Fruit fly (Drosophila melanogaster) whole organism: Measurements from ENCODE around the gene Rab8.

ENCODE experiments used
- CG8478 ChIP-seq: fragments of >200 bp; optimal IDR thresholded peaks from 2 replicates; lab custom pipeline; 2018; ENCODE audit warnings: inconsistent platforms
- Dll ChIP-seq: fragments of >200 bp; optimal IDR thresholded peaks from 2 replicates; lab custom pipeline; 2017
- EcR ChIP-seq, 2 experiments: fragments of >200 bp; optimal IDR thresholded peaks; 2 replicates each; lab custom pipeline; 2017; ENCODE audit warnings: missing biosample characterization in 2 of 2, missing genetic modification characterization in 2 of 2, missing genetic modification reagents in 2 of 2
- pan ChIP-seq: fragments of >200 bp; optimal IDR thresholded peaks from 2 replicates; lab custom pipeline; 2017
- psq ChIP-seq: fragments of >200 bp; optimal IDR thresholded peaks from 2 replicates; lab custom pipeline; 2017
- usp ChIP-seq: fragments of >200 bp; optimal IDR thresholded peaks from 2 replicates; lab custom pipeline; 2017; ENCODE audit warnings: missing biosample characterization, missing genetic modification characterization, mixed read lengths

Rab8 gene

dm6 chr3L:19845907-19846301, 25.0 kb downstream of the Rab8 start:
- TF ChIP-seq usp = no peak
- no peak for TF ChIP-seq EcR (GFP tag; optimal IDR thresholded peaks at IDR 0.05; lab: Kevin White, UChicago)
- no peak for TF ChIP-seq pan

dm6 chr3L:19845047-19845906, 25.6 kb downstream of the Rab8 start, which contains the start of gene Papss:
TSS of gene Papss (plus strand) at chr3L:19845293.
- TF ChIP-seq usp (no peak), psq (lab: Kevin White, UChicago) (no peak), CG8478 (lab: Kevin White, UChicago) (no peak), EcR (GFP tag; optimal IDR thresholded peaks at IDR 0.05; lab: Kevin White, UChicago) (no peak), pan (no peak), Dll (no peak)

dm6 chr3L:19844507-19844906, 26.4 kb downstream of the Rab8 start:
- TF ChIP-seq CG8478 (lab: Kevin White, UChicago) (no peak), usp (no peak), Dll (no peak), EcR (GFP tag; optimal IDR thresholded peaks at IDR 0.05; lab: Kevin White, UChicago) (no peak), pan (no peak), psq (lab: Kevin White, UChicago) (no peak)

- TF ChIP-seq EcR (GFP tag; optimal IDR thresholded peaks at IDR 0.05; lab: Kevin White, UChicago) = no peak
- TF ChIP-seq pan = no peak
- TF ChIP-seq CG8478 (lab: Kevin White, UChicago) = no peak
- no peak for TF ChIP-seq Dll
- no peak for TF ChIP-seq usp
Measured at dm6 chr3L:19836375-19836937, 34.4 kb downstream of the Rab8 start, which contains the start of gene kto. TSS of gene kto (plus strand) at chr3L:19836614.

dm6 chr3L:19834143-19834794, 36.6 kb downstream of the Rab8 start, which contains the start of the genes trc and CG32221:
TSS of gene trc (minus strand) at chr3L:19834304.
TSS of gene CG32221 (plus strand) at chr3L:19834670.
- TF ChIP-seq pan (no peak), CG8478 (lab: Kevin White, UChicago) (no peak), Dll (no peak), EcR (GFP tag; optimal IDR thresholded peaks at IDR 0.05; lab: Kevin White, UChicago) (no peak), usp (no peak), psq (lab: Kevin White, UChicago) (no peak)

dm6 chr3L:19833227-19833626, 37.7 kb downstream of the Rab8 start:
- no peak for TF ChIP-seq pan
- no peak for TF ChIP-seq psq (lab: Kevin White, UChicago)
- no peak for TF ChIP-seq Dll
- TF ChIP-seq usp = no peak
- TF ChIP-seq EcR (GFP tag; optimal IDR thresholded peaks at IDR 0.05; lab: Kevin White, UChicago) = no peak
- no peak for TF ChIP-seq CG8478 (lab: Kevin White, UChicago)

- TF ChIP-seq psq (lab: Kevin White, UChicago) = no peak
- no peak for TF ChIP-seq usp
- TF ChIP-seq CG8478 (lab: Kevin White, UChicago) = no peak
- TF ChIP-seq EcR (GFP tag; optimal IDR thresholded peaks at IDR 0.05; lab: Kevin White, UChicago) = no peak
- TF ChIP-seq pan = no peak
- no peak for TF ChIP-seq Dll
Measured at dm6 chr3L:19818701-19819100, 52.2 kb downstream of the Rab8 start.

dm6 chr3L:19817807-19818531, 52.9 kb downstream of the Rab8 start, which contains the start of the genes Fibp and Deaf1:
TSS of gene Fibp (minus strand) at chr3L:19817967.
TSS of gene Deaf1 (plus strand) at chr3L:19818174.
- no peak for TF ChIP-seq Dll
- no peak for TF ChIP-seq psq (lab: Kevin White, UChicago)
- TF ChIP-seq CG8478 (lab: Kevin White, UChicago) = no peak
- TF ChIP-seq EcR (GFP tag; optimal IDR thresholded peaks at IDR 0.05; lab: Kevin White, UChicago) = no peak
